2 worm cellular contexts compared by ENCODE assay signal in genomic region chrIII:2780793-2781192, ce11.
A peak's percentile ranks its signal among the peaks of the same experiment; 100 is the strongest.
TF ChIP-seq lines count a peak whose summit lies in the region.

TSS of gene Y71H2AM.6 (plus strand) at chrIII:2781056.

TF ChIP-seq in whole organism, L1 larva, 84 proteins besides CTCF, POLR2A, EP300 and RAD21 (continued from another document):
- TF ChIP-seq nhr-47 (tag; optimal IDR thresholded peaks at IDR 0.05; lab: Kevin White, UChicago) (peak; percentile 69), snu-23 (GFP tag; optimal IDR thresholded peaks at IDR 0.05; lab: Kevin White, UChicago) (peak; percentile 68), efl-3 (GFP tag; optimal IDR thresholded peaks at IDR 0.05; lab: Kevin White, UChicago) (no peak), ets-5 (GFP tag; IDR thresholded peaks at IDR 0.05; lab: Robert Waterston, UW) (no peak), efl-1 (optimal IDR thresholded peaks at IDR 0.05; lab: Kevin White, UChicago) (peak; percentile 52 to 67), efl-1 (GFP tag; optimal IDR thresholded peaks at IDR 0.05 in 1 of 2; lab: Kevin White, UChicago) (peak; percentile 74 to 95), irx-1 (tag; optimal IDR thresholded peaks at IDR 0.05; lab: Kevin White, UChicago) (peak; percentile 41), mab-9 (GFP tag; IDR thresholded peaks at IDR 0.05; lab: Robert Waterston, UW) (no peak), egl-13 (tag; optimal IDR thresholded peaks at IDR 0.05; lab: Kevin White, UChicago) (no peak), lir-3 (tag; optimal IDR thresholded peaks at IDR 0.05; lab: Kevin White, UChicago; ENCODE audit: poor library complexity) (no peak), blmp-1 (tag; optimal IDR thresholded peaks at IDR 0.05; lab: Kevin White, UChicago) (peak; percentile 94), egl-27 (tag; optimal IDR thresholded peaks at IDR 0.05; lab: Kevin White, UChicago) (no peak), ceh-82 (tag; optimal IDR thresholded peaks at IDR 0.05; lab: Kevin White, UChicago) (peak in 2 of 3 experiments; percentile 43 to 45), nhr-19 (GFP tag; conservative IDR thresholded peaks at IDR 0.05; lab: Robert Waterston, UW) (peak; percentile 46), zip-4 (GFP tag; optimal IDR thresholded peaks at IDR 0.05; lab: Kevin White, UChicago) (no peak), C34B4.2 (tag; optimal IDR thresholded peaks at IDR 0.05; lab: Kevin White, UChicago) (no peak), nhr-85 (tag; lab: Kevin White, UChicago) (no peak), lin-14 (GFP tag; optimal IDR thresholded peaks at IDR 0.05; lab: Kevin White, UChicago) (peak; percentile 41), pax-3 (tag; optimal IDR thresholded peaks at IDR 0.05; lab: Kevin White, UChicago) (peak; percentile 17), nhr-20 (tag; optimal IDR thresholded peaks at IDR 0.05; lab: Kevin White, UChicago) (peak; percentile 39), pqm-1 (tag; optimal IDR thresholded peaks at IDR 0.05; lab: Kevin White, UChicago) (no peak), nhr-90 (tag; optimal IDR thresholded peaks at IDR 0.05; lab: Kevin White, UChicago; ENCODE audit: poor library complexity) (peak; percentile 38), skn-1 (tag; optimal IDR thresholded peaks at IDR 0.05; lab: Kevin White, UChicago) (peak; percentile 18), tbx-2 (tag; optimal IDR thresholded peaks at IDR 0.05; lab: Kevin White, UChicago) (peak; percentile 59), ztf-4 (tag; optimal IDR thresholded peaks at IDR 0.05; lab: Kevin White, UChicago) (no peak), nhr-84 (tag; optimal IDR thresholded peaks at IDR 0.05; lab: Kevin White, UChicago) (no peak), lin-35 (GFP tag; optimal IDR thresholded peaks at IDR 0.05; lab: Kevin White, UChicago) (peak; percentile 62 to 73), mef-2 (tag; optimal IDR thresholded peaks at IDR 0.05; lab: Kevin White, UChicago) (no peak), fos-1 (tag; optimal IDR thresholded peaks at IDR 0.05; lab: Kevin White, UChicago) (peak; percentile 23), swsn-7 (tag; optimal IDR thresholded peaks at IDR 0.05; lab: Kevin White, UChicago) (peak; percentile 57), fkh-8 (tag; optimal IDR thresholded peaks at IDR 0.05; lab: Kevin White, UChicago) (peak; percentile 39), unc-130 (tag; optimal IDR thresholded peaks at IDR 0.05; lab: Kevin White, UChicago) (peak; percentile 44), lsy-2 (tag; optimal IDR thresholded peaks at IDR 0.05; lab: Kevin White, UChicago) (peak; percentile 99)

TF ChIP-seq in whole organism, L3 larva, 47 proteins besides CTCF, POLR2A, EP300 and RAD21 (continued from another document):
- TF ChIP-seq sea-2 (GFP tag; optimal IDR thresholded peaks at IDR 0.05; lab: Kevin White, UChicago): no peak
- TF ChIP-seq ceh-82 (tag; optimal IDR thresholded peaks at IDR 0.05; lab: Kevin White, UChicago): no peak
- TF ChIP-seq zag-1 (tag; optimal IDR thresholded peaks at IDR 0.05; lab: Kevin White, UChicago): no peak
- no peak for TF ChIP-seq jun-1 (tag; optimal IDR thresholded peaks at IDR 0.05; lab: Kevin White, UChicago)
- TF ChIP-seq unc-62 (GFP tag; optimal IDR thresholded peaks at IDR 0.05; lab: Kevin White, UChicago): no peak
- peak; percentile 5 for TF ChIP-seq nhr-23 (tag; optimal IDR thresholded peaks at IDR 0.05; lab: Kevin White, UChicago)
- no peak for TF ChIP-seq nhr-76 (tag; optimal IDR thresholded peaks at IDR 0.05; lab: Kevin White, UChicago)
- no peak for TF ChIP-seq ceh-28 (tag; optimal IDR thresholded peaks at IDR 0.05; lab: Kevin White, UChicago)
- no peak for TF ChIP-seq mml-1 (tag; optimal IDR thresholded peaks at IDR 0.05; lab: Kevin White, UChicago)
- no peak for TF ChIP-seq fkh-10 (GFP tag; optimal IDR thresholded peaks at IDR 0.05; lab: Kevin White, UChicago)
- no peak for TF ChIP-seq skn-1 (tag; optimal IDR thresholded peaks at IDR 0.05; lab: Kevin White, UChicago)
- no peak for TF ChIP-seq nhr-12 (tag; optimal IDR thresholded peaks at IDR 0.05; lab: Kevin White, UChicago)
- no peak for TF ChIP-seq lsy-12 (tag; optimal IDR thresholded peaks at IDR 0.05; lab: Kevin White, UChicago)
- no peak for TF ChIP-seq nhr-25 (tag; optimal IDR thresholded peaks at IDR 0.05; lab: Kevin White, UChicago)
- TF ChIP-seq tbx-2 (tag; optimal IDR thresholded peaks at IDR 0.05; lab: Kevin White, UChicago): no peak
- no peak for TF ChIP-seq mdl-1 (tag; optimal IDR thresholded peaks at IDR 0.05; lab: Kevin White, UChicago)
